Worm (Caenorhabditis elegans) whole organism, L4 larva: ENCODE data around the gene tin-9.1.

ENCODE experiments used
- F44E2.7 ChIP-seq: fragments of 200-800 bp; sonication (Bioruptor generic); IDR thresholded peaks from 2 replicates; pipeline ENCODE4 v2.1.2; 2022; ENCODE audit warnings: missing genetic modification characterization, missing compliant biosample characterization
- T26A8.4 ChIP-seq: fragments of 200-800 bp; sonication (Bioruptor generic); IDR thresholded peaks from 2 replicates; pipeline ENCODE4 v1.3.6; 2022; ENCODE audit warnings: missing genetic modification characterization, missing compliant biosample characterization
- Y75B8A.6 ChIP-seq: fragments of 200-800 bp; sonication (Bioruptor generic); IDR thresholded peaks from 2 replicates; pipeline ENCODE4 v1.3.6; 2022; ENCODE audit warnings: missing genetic modification reagents, missing genetic modification characterization, missing compliant biosample characterization
- ZK337.2 ChIP-seq: fragments of 200-800 bp; sonication (Bioruptor generic); IDR thresholded peaks from 2 replicates; pipeline ENCODE4 v1.3.6; 2022; ENCODE audit warnings: missing genetic modification reagents, missing genetic modification characterization, missing compliant biosample characterization
- aha-1 ChIP-seq: fragments of 150-350 bp; peaks from one replicate; lab custom pipeline; 2014; ENCODE audit warnings: missing biosample characterization, missing genetic modification characterization
- aly-2 ChIP-seq: sonication (generic microtip); optimal IDR thresholded peaks from 2 replicates; lab custom pipeline; 2018; ENCODE audit warnings: missing biosample characterization, missing genetic modification characterization
- ama-1 ChIP-seq: fragments of 150-350 bp; optimal IDR thresholded peaks from 2 replicates; lab custom pipeline; 2014; ENCODE audit warnings: inconsistent platforms, mixed read lengths
- ceh-82 ChIP-seq: sonication (generic microtip); optimal IDR thresholded peaks from 2 replicates; lab custom pipeline; 2017; ENCODE audit warnings: missing biosample characterization, missing genetic modification characterization
- cey-2 ChIP-seq: sonication (generic microtip); optimal IDR thresholded peaks from 3 replicates; lab custom pipeline; 2017; ENCODE audit warnings: missing genetic modification characterization, mild to moderate bottlenecking, missing compliant biosample characterization, antibody characterized with exemption, borderline replicate concordance; ENCODE audit not compliant: insufficient read depth
- ctbp-1 ChIP-seq: fragments of 200-800 bp; sonication (Bioruptor generic); IDR thresholded peaks from 2 replicates; pipeline ENCODE4 v1.3.6; 2022; ENCODE audit warnings: missing genetic modification reagents, missing genetic modification characterization, missing compliant biosample characterization
- daf-16 ChIP-seq, 3 experiments: sonication (generic microtip); optimal IDR thresholded peaks; 2 replicates each; lab custom pipeline; 2016 to 2017; ENCODE audit warnings: missing genetic modification characterization in 3 of 3, missing genetic modification reagents in 3 of 3, mild to moderate bottlenecking in 2 of 3, missing compliant biosample characterization in 2 of 3, missing biosample characterization in 1 of 3, moderate library complexity in 1 of 3
- dmd-6 ChIP-seq: fragments of 200-800 bp; sonication (Bioruptor generic); IDR thresholded peaks from 2 replicates; pipeline ENCODE4 v1.3.6; 2022; ENCODE audit warnings: missing genetic modification reagents, missing genetic modification characterization, missing compliant biosample characterization
- dve-1 ChIP-seq: sonication (generic microtip); optimal IDR thresholded peaks from 2 replicates; lab custom pipeline; 2017; ENCODE audit warnings: antibody characterized with exemption, mild to moderate bottlenecking, missing genetic modification characterization, missing compliant biosample characterization; ENCODE audit not compliant: insufficient read depth
- egl-27 ChIP-seq: sonication (generic microtip); optimal IDR thresholded peaks from 3 replicates; lab custom pipeline; 2017; ENCODE audit warnings: missing biosample characterization, missing genetic modification reagents, missing genetic modification characterization
- gei-8 ChIP-seq: fragments of 200-800 bp; sonication (Bioruptor generic); optimal IDR thresholded peaks from 2 replicates; lab custom pipeline; 2018; ENCODE audit warnings: mild to moderate bottlenecking, missing genetic modification characterization, missing compliant biosample characterization
- hif-1 ChIP-seq, 2 experiments: sonication (generic microtip); optimal IDR thresholded peaks; 2 replicates each; lab custom pipeline; 2016 to 2017; ENCODE audit warnings: missing compliant biosample characterization in 2 of 2, missing genetic modification characterization in 2 of 2, missing genetic modification reagents in 2 of 2, missing genotype in 2 of 2, mild to moderate bottlenecking in 1 of 2
- hlh-11 ChIP-seq: fragments of 200-800 bp; sonication (Bioruptor generic); optimal IDR thresholded peaks from 2 replicates; lab custom pipeline; 2018; ENCODE audit warnings: mild to moderate bottlenecking, missing genetic modification characterization, missing compliant biosample characterization
- hlh-30 ChIP-seq: sonication (generic microtip); optimal IDR thresholded peaks from 2 replicates; lab custom pipeline; 2017; ENCODE audit warnings: antibody characterized with exemption, mild to moderate bottlenecking, missing genetic modification characterization, missing compliant biosample characterization; ENCODE audit not compliant: insufficient read depth
- lin-1 ChIP-seq: fragments of 200-800 bp; sonication (Bioruptor generic); IDR thresholded peaks from 2 replicates; pipeline ENCODE4 v1.3.6; 2022; ENCODE audit warnings: missing genetic modification reagents, missing genetic modification characterization, missing compliant biosample characterization
- lin-13 ChIP-seq: fragments of 150-350 bp; optimal IDR thresholded peaks from 2 replicates; lab custom pipeline; 2014; ENCODE audit warnings: missing biosample characterization, missing genetic modification reagents, missing genetic modification characterization
- lin-29 ChIP-seq: fragments of 200-800 bp; sonication (Bioruptor generic); IDR thresholded peaks from 2 replicates; pipeline ENCODE4 v1.3.6; 2022; ENCODE audit warnings: missing genetic modification reagents, missing genetic modification characterization, missing compliant biosample characterization
- lin-38 ChIP-seq: fragments of 200-800 bp; sonication (Bioruptor generic); IDR thresholded peaks from 2 replicates; pipeline ENCODE4 v1.3.6; 2022; ENCODE audit warnings: missing genetic modification reagents, missing genetic modification characterization, missing compliant biosample characterization
- lir-3 ChIP-seq: sonication (generic microtip); optimal IDR thresholded peaks from 2 replicates; lab custom pipeline; 2016; ENCODE audit warnings: mild to moderate bottlenecking, missing genetic modification characterization, missing compliant biosample characterization
- lsy-2 ChIP-seq, 2 experiments: fragments of 150-350 bp in 1 of 2; sonication (generic microtip) in 1 of 2; optimal IDR thresholded peaks; 2 replicates each; lab custom pipeline; 2014 to 2017; ENCODE audit warnings: missing biosample characterization in 2 of 2, missing genetic modification characterization in 2 of 2
- madf-5 ChIP-seq, 2 experiments: fragments of 200-800 bp; sonication (Bioruptor generic); IDR thresholded peaks; 2 replicates each; pipeline ENCODE4 v1.3.6; 2022; ENCODE audit warnings: missing compliant biosample characterization in 2 of 2, missing genetic modification characterization in 2 of 2
- mdl-1 ChIP-seq, 2 experiments: fragments of 150-350 bp in 1 of 2; sonication (generic microtip) in 1 of 2; optimal IDR thresholded peaks; 2 replicates each; lab custom pipeline; 2014 to 2017; ENCODE audit warnings: missing biosample characterization in 2 of 2, missing genetic modification characterization in 2 of 2
- mdt-29 ChIP-seq: fragments of 200-800 bp; sonication (Bioruptor generic); IDR thresholded peaks from 2 replicates; pipeline ENCODE4 v1.3.6; 2022; ENCODE audit warnings: missing genetic modification reagents, missing genetic modification characterization, missing compliant biosample characterization
- mes-2 ChIP-seq: sonication (generic microtip); optimal IDR thresholded peaks from 2 replicates; lab custom pipeline; 2016; ENCODE audit warnings: missing genotype, mild to moderate bottlenecking, missing genetic modification characterization, missing compliant biosample characterization; ENCODE audit not compliant: poor library complexity, severe bottlenecking
- nhr-10 ChIP-seq: fragments of 150-350 bp; optimal IDR thresholded peaks from 2 replicates; lab custom pipeline; 2014; ENCODE audit warnings: missing biosample characterization, missing genetic modification characterization
- nhr-102 ChIP-seq: sonication (generic microtip); optimal IDR thresholded peaks from 2 replicates; lab custom pipeline; 2016; ENCODE audit warnings: mild to moderate bottlenecking, missing genetic modification characterization, moderate library complexity, missing compliant biosample characterization
- nhr-11 ChIP-seq: fragments of 150-350 bp; optimal IDR thresholded peaks from 2 replicates; lab custom pipeline; 2014; ENCODE audit warnings: missing biosample characterization, missing genetic modification characterization
- nhr-25 ChIP-seq: sonication (generic microtip); optimal IDR thresholded peaks from 2 replicates; lab custom pipeline; 2017; ENCODE audit warnings: missing genetic modification characterization, mild to moderate bottlenecking, missing compliant biosample characterization, antibody characterized with exemption, moderate library complexity, borderline replicate concordance; ENCODE audit not compliant: insufficient read depth
- nhr-28 ChIP-seq: fragments of 150-350 bp; optimal IDR thresholded peaks from 2 replicates; lab custom pipeline; 2014; ENCODE audit warnings: missing biosample characterization, missing genetic modification characterization
- nhr-42 ChIP-seq: fragments of 200-800 bp; sonication (Bioruptor generic); IDR thresholded peaks from 2 replicates; pipeline ENCODE4 v1.3.6; 2022; ENCODE audit warnings: missing genetic modification characterization, missing compliant biosample characterization
- nhr-48 ChIP-seq: sonication (generic microtip); optimal IDR thresholded peaks from 2 replicates; lab custom pipeline; 2016; ENCODE audit warnings: mild to moderate bottlenecking, missing genetic modification characterization, missing compliant biosample characterization
- nhr-6 ChIP-seq: fragments of 150-350 bp; optimal IDR thresholded peaks from 2 replicates; lab custom pipeline; 2014; ENCODE audit warnings: missing biosample characterization, missing genetic modification characterization
- nhr-76 ChIP-seq: fragments of 150-350 bp; optimal IDR thresholded peaks from 2 replicates; lab custom pipeline; 2014; ENCODE audit warnings: missing biosample characterization, missing genetic modification characterization
- nhr-77 ChIP-seq: fragments of 150-350 bp; optimal IDR thresholded peaks from 2 replicates; lab custom pipeline; 2014; ENCODE audit warnings: missing biosample characterization, missing genetic modification characterization
- php-3 ChIP-seq: fragments of 200-800 bp; sonication (Bioruptor generic); IDR thresholded peaks from 2 replicates; pipeline ENCODE4 v1.3.6; 2022; ENCODE audit warnings: missing genetic modification reagents, missing genetic modification characterization, missing compliant biosample characterization
- pqm-1 ChIP-seq: sonication (generic microtip); optimal IDR thresholded peaks from 2 replicates; lab custom pipeline; 2017; ENCODE audit warnings: missing biosample characterization, missing genetic modification characterization
- rbr-2 ChIP-seq: sonication (generic microtip); optimal IDR thresholded peaks from 2 replicates; lab custom pipeline; 2016; ENCODE audit warnings: missing genotype, missing genetic modification characterization, missing compliant biosample characterization
- sdz-12 ChIP-seq: fragments of 200-800 bp; sonication (Bioruptor generic); optimal IDR thresholded peaks from 2 replicates; lab custom pipeline; 2018; ENCODE audit warnings: mild to moderate bottlenecking, missing genetic modification characterization, missing compliant biosample characterization
- skn-1 ChIP-seq: fragments of 150-350 bp; optimal IDR thresholded peaks from 2 replicates; lab custom pipeline; 2014; ENCODE audit warnings: missing biosample characterization, missing genetic modification characterization
- tag-97 ChIP-seq: fragments of 200-800 bp; sonication (Bioruptor generic); IDR thresholded peaks from 2 replicates; pipeline ENCODE4 v1.3.6; 2022; ENCODE audit warnings: missing genetic modification characterization, missing compliant biosample characterization
- tra-1 ChIP-seq: fragments of 200-800 bp; sonication (Bioruptor generic); IDR thresholded peaks from 2 replicates; pipeline ENCODE4 v1.3.6; 2022; ENCODE audit warnings: missing genetic modification reagents, missing genetic modification characterization, missing compliant biosample characterization
- zfp-3 ChIP-seq: fragments of 200-800 bp; sonication (Bioruptor generic); conservative IDR thresholded peaks from 2 replicates; pipeline ENCODE4 v1.3.6; 2022; ENCODE audit warnings: missing genetic modification reagents, missing genetic modification characterization, missing compliant biosample characterization
- ztf-7 ChIP-seq: fragments of 150-350 bp; optimal IDR thresholded peaks from 2 replicates; lab custom pipeline; 2014; ENCODE audit warnings: missing biosample characterization, missing genetic modification characterization

tin-9.1 gene

ce11 chrIV:7051515-7051914 lies 7.1 kb upstream of the tin-9.1 start:
- TF ChIP-seq aha-1 (tag; lab: Kevin White, UChicago) (peak; percentile 52), ceh-82 (no peak), mdt-29 (GFP tag; lab: Robert Waterston, UW) (0 out of 2 replicates have a peak, but pooled peaks have one; percentile 14), ama-1 (peak; percentile 30)

ce11 chrIV:7049672-7050206 lies 5.3 kb upstream of the tin-9.1 start, which contains the start of gene nhr-105:
Gene nhr-105 (plus strand): TSS chrIV:7050156.
- TF ChIP-seq php-3 (GFP tag; lab: Robert Waterston, UW) (peak; percentile 32; the same call in 1 of the 2 replicates), lin-13 (peak; percentile 12), nhr-28 (tag; lab: Kevin White, UChicago) (peak; percentile 81), skn-1 (tag; lab: Kevin White, UChicago) (no peak), nhr-11 (peak; percentile 27), ztf-7 (tag; lab: Kevin White, UChicago) (peak; percentile 57), nhr-42 (0 out of 2 replicates have a peak, but pooled peaks have one; percentile 54), sdz-12 (peak; percentile 46), lin-38 (GFP tag; lab: Robert Waterston, UW) (peak; percentile 37; the same call in 1 of the 2 replicates), nhr-10 (tag; lab: Kevin White, UChicago) (peak; percentile 74), egl-27 (tag; lab: Kevin White, UChicago) (peak; percentile 1), zfp-3 (GFP tag; lab: Robert Waterston, UW) (0 out of 2 replicates have a peak, but pooled peaks have one; percentile 11), nhr-6 (tag; lab: Kevin White, UChicago) (peak; percentile 53), madf-5 (GFP tag; IDR thresholded peaks at IDR 0.05; lab: Robert Waterston, UW) (0 out of 4 replicates have a peak, but pooled peaks of 1 of the 2 experiments have one; percentile 10), hif-1 (tag; optimal IDR thresholded peaks at IDR 0.05; lab: Kevin White, UChicago) (no peak), pqm-1 (tag; lab: Kevin White, UChicago) (peak; percentile 13), nhr-77 (tag; lab: Kevin White, UChicago) (peak; percentile 77), mes-2 (peak; percentile 11), rbr-2 (peak; percentile 17), nhr-25 (peak; percentile 46), T26A8.4 (GFP tag; lab: Robert Waterston, UW) (peak; percentile 56; the same call in 1 of the 2 replicates), hlh-11 (tag; lab: Kevin White, UChicago) (peak; percentile 92), nhr-102 (tag; lab: Kevin White, UChicago) (peak; percentile 39), F44E2.7 (GFP tag; lab: Robert Waterston, UW) (no peak), Y75B8A.6 (0 out of 2 replicates have a peak, but pooled peaks have one; percentile 33), daf-16 (GFP tag; optimal IDR thresholded peaks at IDR 0.05; lab: Kevin White, UChicago) (no peak), daf-16 (tag; optimal IDR thresholded peaks at IDR 0.05; lab: Kevin White, UChicago) (peak; percentile 83), nhr-76 (tag; lab: Kevin White, UChicago) (peak; percentile 20), lir-3 (tag; lab: Kevin White, UChicago) (no peak), ZK337.2 (GFP tag; lab: Robert Waterston, UW) (no peak), cey-2 (tag; lab: Kevin White, UChicago) (peak; percentile 83), nhr-48 (tag; lab: Kevin White, UChicago) (peak; percentile 88), hlh-30 (tag; lab: Kevin White, UChicago) (peak; percentile 84), lin-1 (peak; percentile 47; the same call in 1 of the 2 replicates), lsy-2 (tag; optimal IDR thresholded peaks at IDR 0.05; lab: Kevin White, UChicago) (peak in 1 of 2 experiments; percentile 79), gei-8 (GFP tag; lab: Kevin White, UChicago) (no peak), dve-1 (peak; percentile 88), aly-2 (no peak), lin-29 (GFP tag; lab: Robert Waterston, UW) (no peak), tra-1 (GFP tag; lab: Robert Waterston, UW) (peak; percentile 62), mdl-1 (tag; optimal IDR thresholded peaks at IDR 0.05; lab: Kevin White, UChicago) (peak in 1 of 2 experiments; percentile 59), aha-1 (tag; lab: Kevin White, UChicago) (peak; percentile 98), tag-97 (no peak), dmd-6 (GFP tag; lab: Robert Waterston, UW) (peak; percentile 77), ctbp-1 (GFP tag; lab: Robert Waterston, UW) (peak; percentile 9; the same call in 1 of the 2 replicates)
